Worm (Caenorhabditis elegans): ENCODE data around the gene gap-1.

DNA sequence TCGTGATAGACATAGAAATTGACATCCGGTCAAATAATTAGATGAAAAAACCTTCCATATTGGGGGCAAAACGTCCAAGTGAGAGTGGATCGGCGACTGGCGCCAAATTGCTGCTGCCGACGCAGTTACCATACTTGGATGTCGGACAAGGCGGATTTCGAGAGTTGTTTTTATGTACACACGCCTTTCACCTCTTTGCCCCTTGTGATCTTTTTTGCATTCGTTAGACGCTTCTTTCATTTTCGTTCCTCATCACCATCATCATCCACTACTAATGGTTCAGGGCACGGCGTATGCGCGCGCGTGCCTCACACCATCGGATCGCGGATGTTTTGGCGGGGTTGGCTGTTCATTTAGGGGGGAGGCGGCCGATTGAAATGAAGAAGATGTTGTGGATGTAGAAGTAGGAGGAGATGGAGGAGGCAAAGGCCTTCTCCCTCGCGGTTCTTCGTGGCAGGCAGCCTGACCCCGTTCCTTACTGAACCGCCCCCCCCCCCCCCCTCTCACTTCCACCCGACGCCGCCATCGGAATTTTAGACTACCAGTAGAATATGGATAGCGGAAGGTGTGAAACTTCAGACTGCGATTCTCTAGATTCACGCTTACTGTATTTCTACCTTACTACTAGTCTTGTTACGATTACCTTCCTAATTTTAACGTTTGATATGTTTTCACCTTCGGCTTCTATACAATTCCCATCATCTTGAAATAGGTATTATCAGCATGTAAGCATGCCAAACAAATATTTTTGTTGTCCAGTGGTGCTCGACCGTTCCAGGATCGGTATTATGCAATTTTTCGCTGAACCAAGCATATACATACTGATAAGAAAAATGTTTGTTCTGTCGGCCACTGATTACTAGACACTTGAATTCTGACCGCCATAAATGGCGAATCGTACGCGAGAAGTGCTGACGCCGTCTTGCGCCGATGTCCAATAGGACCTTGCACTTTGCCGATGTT is 21.4 kb downstream of the gap-1 start:
- TF ChIP-seq pax-3 (tag; optimal IDR thresholded peaks at IDR 0.05) (no peak), unc-98 (GFP tag; IDR thresholded peaks at IDR 0.05) (no peak), efl-3 (GFP tag; optimal IDR thresholded peaks at IDR 0.05) (no peak), mep-1 (tag; optimal IDR thresholded peaks at IDR 0.05) (no peak), fkh-10 (GFP tag; optimal IDR thresholded peaks at IDR 0.05) (no peak), aha-1 (tag; optimal IDR thresholded peaks at IDR 0.05) (no peak), mdl-1 (tag; optimal IDR thresholded peaks at IDR 0.05) (no peak), fkh-8 (tag; optimal IDR thresholded peaks at IDR 0.05) (no peak), nhr-12 (tag; optimal IDR thresholded peaks at IDR 0.05) (no peak), nhr-11 (tag; optimal IDR thresholded peaks at IDR 0.05) (no peak)
